Fruit fly (Drosophila melanogaster) whole organism, wandering third instar larva: ENCODE results near the gene Eip74EF.

Experiments
- Abd-B ChIP-seq: fragments of >200 bp; optimal IDR thresholded peaks from 2 replicates; lab custom pipeline; 2017; ENCODE audit warnings: missing biosample characterization, missing genetic modification characterization
- CG32264 ChIP-seq: fragments of 200-800 bp; sonication (Bioruptor generic); optimal IDR thresholded peaks from 2 replicates; lab custom pipeline; 2016; ENCODE audit warnings: missing biosample characterization, missing genetic modification characterization
- CG9705 ChIP-seq: fragments of 200-800 bp; sonication (Bioruptor generic); optimal IDR thresholded peaks from 2 replicates; lab custom pipeline; 2018; ENCODE audit warnings: missing biosample characterization, mild to moderate bottlenecking, missing genetic modification characterization
- CrebA ChIP-seq: fragments of 200-800 bp; sonication (Bioruptor generic); optimal IDR thresholded peaks from 2 replicates; lab custom pipeline; 2016; ENCODE audit warnings: missing biosample characterization, mild to moderate bottlenecking, missing genetic modification characterization, borderline replicate concordance
- Dfd ChIP-seq: fragments of >200 bp; optimal IDR thresholded peaks from 2 replicates; lab custom pipeline; 2017; ENCODE audit warnings: missing biosample characterization, missing genetic modification characterization
- Dif ChIP-seq: fragments of 200-275, 200-300 bp; sonication (Bioruptor generic); optimal IDR thresholded peaks from 2 replicates; lab custom pipeline; 2018; ENCODE audit warnings: missing biosample characterization, missing genetic modification characterization; ENCODE audit not compliant: partially characterized antibody
- GATAd ChIP-seq: sonication (Bioruptor generic); optimal IDR thresholded peaks from 2 replicates; lab custom pipeline; 2016; ENCODE audit warnings: missing biosample characterization, missing genetic modification characterization
- HLH106 ChIP-seq: fragments of 200-800 bp; optimal IDR thresholded peaks from 3 replicates; lab custom pipeline; 2019; ENCODE audit warnings: missing biosample characterization, mild to moderate bottlenecking, missing genetic modification characterization, moderate library complexity
- Hnf4 ChIP-seq: fragments of 200-800 bp; sonication (Bioruptor generic); optimal IDR thresholded peaks from 2 replicates; lab custom pipeline; 2016; ENCODE audit warnings: missing biosample characterization, mild to moderate bottlenecking, missing genetic modification characterization
- Hr78 ChIP-seq: fragments of >200 bp; optimal IDR thresholded peaks from 2 replicates; lab custom pipeline; 2017; ENCODE audit warnings: missing biosample characterization, missing genetic modification characterization
- Hr83 ChIP-seq: fragments of 200-300 bp; sonication (Bioruptor generic); optimal IDR thresholded peaks from 2 replicates; lab custom pipeline; 2016; ENCODE audit warnings: missing biosample characterization, mild to moderate bottlenecking, missing genetic modification characterization, moderate library complexity; ENCODE audit not compliant: poor library complexity, severe bottlenecking
- Jra ChIP-seq: sonication (Bioruptor generic); optimal IDR thresholded peaks from 2 replicates; lab custom pipeline; 2016; ENCODE audit warnings: missing biosample characterization, missing genetic modification characterization
- Mio ChIP-seq: sonication (Bioruptor generic); optimal IDR thresholded peaks from 2 replicates; lab custom pipeline; 2016; ENCODE audit warnings: missing biosample characterization, missing genetic modification characterization
- Myc ChIP-seq: fragments of >200 bp; optimal IDR thresholded peaks from 2 replicates; lab custom pipeline; 2017
- N ChIP-seq: fragments of >200 bp; optimal IDR thresholded peaks from 2 replicates; lab custom pipeline; 2018; ENCODE audit warnings: missing biosample characterization, missing external identifiers, missing genetic modification characterization
- OdsH ChIP-seq: fragments of 200-800 bp; sonication (Bioruptor generic); optimal IDR thresholded peaks from 2 replicates; lab custom pipeline; 2016; ENCODE audit warnings: missing biosample characterization, mild to moderate bottlenecking, missing genetic modification characterization
- Rel ChIP-seq, 2 experiments: fragments of 200-800 bp; sonication (Bioruptor generic) in 1 of 2; optimal IDR thresholded peaks; 2 replicates in 1 of 2; 3 replicates in 1 of 2; lab custom pipeline; 2016 to 2019; ENCODE audit warnings: mild to moderate bottlenecking in 2 of 2, missing biosample characterization in 2 of 2, missing genetic modification characterization in 2 of 2, moderate library complexity in 1 of 2
- Sp1 ChIP-seq: fragments of 200-800 bp; sonication (Bioruptor generic); optimal IDR thresholded peaks from 3 replicates; lab custom pipeline; 2019; ENCODE audit warnings: missing biosample characterization, mild to moderate bottlenecking, missing genetic modification characterization, moderate library complexity
- Vsx2 ChIP-seq: fragments of 200-300, 225-300 bp; sonication (Bioruptor generic); optimal IDR thresholded peaks from 2 replicates; lab custom pipeline; 2018; ENCODE audit warnings: missing biosample characterization, missing genetic modification characterization; ENCODE audit not compliant: partially characterized antibody
- br ChIP-seq: fragments of 200-800 bp; sonication (Bioruptor generic); optimal IDR thresholded peaks from 2 replicates; lab custom pipeline; 2016; ENCODE audit warnings: missing biosample characterization, missing genetic modification characterization
- brk ChIP-seq: fragments of 200-800 bp; sonication (Bioruptor generic); optimal IDR thresholded peaks from 2 replicates; lab custom pipeline; 2016; ENCODE audit warnings: missing biosample characterization, mild to moderate bottlenecking, missing genetic modification characterization
- dl ChIP-seq, 2 experiments: fragments of 175-275, 200-275 bp in 1 of 2; fragments of 200-275 bp in 1 of 2; sonication (Bioruptor generic); optimal IDR thresholded peaks; lab custom pipeline; 2018; ENCODE audit warnings: mild to moderate bottlenecking in 2 of 2, missing biosample characterization in 2 of 2, missing genetic modification characterization in 2 of 2, moderate library complexity in 2 of 2; ENCODE audit not compliant: partially characterized antibody in 2 of 2, insufficient read depth in 1 of 2
- dmrt93B ChIP-seq: fragments of 200-800 bp; sonication (Bioruptor generic); optimal IDR thresholded peaks from 2 replicates; lab custom pipeline; 2018; ENCODE audit warnings: missing biosample characterization, mild to moderate bottlenecking, missing genetic modification characterization
- dsf ChIP-seq: sonication (Bioruptor generic); optimal IDR thresholded peaks from 2 replicates; lab custom pipeline; 2016; ENCODE audit warnings: missing biosample characterization, missing genetic modification characterization, borderline replicate concordance
- ey ChIP-seq: fragments of 200-800 bp; sonication (Bioruptor generic); optimal IDR thresholded peaks from 2 replicates; lab custom pipeline; 2016; ENCODE audit warnings: missing biosample characterization, missing genetic modification characterization
- foxo ChIP-seq, 2 experiments: fragments of 200-800 bp; sonication (Bioruptor generic); optimal IDR thresholded peaks; 2 replicates in 1 of 2; 3 replicates in 1 of 2; lab custom pipeline; 2016 to 2017; ENCODE audit warnings: missing biosample characterization in 2 of 2, missing genetic modification characterization in 2 of 2
- fru ChIP-seq: fragments of 200-800 bp; sonication (Bioruptor generic); optimal IDR thresholded peaks from 3 replicates; lab custom pipeline; 2016; ENCODE audit warnings: missing biosample characterization, mild to moderate bottlenecking, missing genetic modification characterization
- h ChIP-seq: fragments of 200-800 bp; sonication (Bioruptor generic); optimal IDR thresholded peaks from 3 replicates; lab custom pipeline; 2016; ENCODE audit warnings: missing biosample characterization, mild to moderate bottlenecking, missing genetic modification characterization
- jim ChIP-seq: fragments of 175-275, 200-325 bp; sonication (Bioruptor generic); optimal IDR thresholded peaks from 2 replicates; lab custom pipeline; 2016; ENCODE audit warnings: missing biosample characterization, mild to moderate bottlenecking, missing genetic modification characterization
- lola ChIP-seq: fragments of >200 bp; optimal IDR thresholded peaks from 2 replicates; lab custom pipeline; 2017; ENCODE audit warnings: missing biosample characterization, missing genetic modification characterization
- pan ChIP-seq: fragments of >200 bp; optimal IDR thresholded peaks from 2 replicates; lab custom pipeline; 2017
- psq ChIP-seq: fragments of 200-800 bp; sonication (Bioruptor generic); optimal IDR thresholded peaks from 3 replicates; lab custom pipeline; 2017; ENCODE audit warnings: missing biosample characterization, mild to moderate bottlenecking, missing genetic modification characterization, moderate library complexity
- rgr ChIP-seq: fragments of 200-800 bp; sonication (Bioruptor generic); optimal IDR thresholded peaks from 3 replicates; lab custom pipeline; 2016; ENCODE audit warnings: missing biosample characterization, mild to moderate bottlenecking, missing genetic modification characterization
- sage ChIP-seq: fragments of 200-800 bp; sonication (Bioruptor generic); optimal IDR thresholded peaks from 2 replicates; lab custom pipeline; 2016; ENCODE audit warnings: missing biosample characterization, mild to moderate bottlenecking, missing genetic modification characterization
- sv ChIP-seq: fragments of 200-800 bp; sonication (Bioruptor generic); optimal IDR thresholded peaks from 3 replicates; lab custom pipeline; 2016; ENCODE audit warnings: missing biosample characterization, missing genetic modification characterization
- tai ChIP-seq: sonication (Bioruptor generic); optimal IDR thresholded peaks from 2 replicates; lab custom pipeline; 2016; ENCODE audit warnings: missing biosample characterization, missing genetic modification characterization
- usp ChIP-seq: fragments of >200 bp; optimal IDR thresholded peaks from 2 replicates; lab custom pipeline; 2017; ENCODE audit warnings: missing biosample characterization, missing genetic modification characterization
- woc ChIP-seq: sonication (Bioruptor generic); optimal IDR thresholded peaks from 2 replicates; lab custom pipeline; 2016; ENCODE audit warnings: missing biosample characterization, mild to moderate bottlenecking, missing genetic modification characterization

The Eip74EF gene

dm6 chr3L:17532898-17533700 is 86.0 kb downstream of the Eip74EF start:
- TF ChIP-seq h = peak; percentile 81
- TF ChIP-seq pan (lab: Kevin White, UChicago) = no peak
- TF ChIP-seq tai = peak; percentile 79
- no peak for TF ChIP-seq jim
- TF ChIP-seq CrebA (GFP tag; lab: Kevin White, UChicago) = no peak
- peak in 1 of 2 experiments; percentile 84 for TF ChIP-seq foxo (GFP tag; optimal IDR thresholded peaks at IDR 0.05; lab: Kevin White, UChicago)
- TF ChIP-seq Hnf4 = peak; percentile 56
- peak; percentile 22 for TF ChIP-seq dmrt93B (GFP tag; lab: Kevin White, UChicago)
- TF ChIP-seq Hr83 (GFP tag; lab: Kevin White, UChicago) = peak; percentile 83
- peak; percentile 41 for TF ChIP-seq sv
- peak; percentile 26 for TF ChIP-seq woc (GFP tag; lab: Kevin White, UChicago)
- TF ChIP-seq br = peak; percentile 62
- TF ChIP-seq HLH106 (tag; lab: Kevin White, UChicago) = peak; percentile 65
- peak; percentile 85 for TF ChIP-seq Dif (GFP tag; lab: Kevin White, UChicago)
- peak; percentile 26 for TF ChIP-seq Vsx2
- TF ChIP-seq Mio (GFP tag; lab: Kevin White, UChicago) = no peak
- peak; percentile 74 for TF ChIP-seq fru (GFP tag; lab: Kevin White, UChicago)
- TF ChIP-seq ey = peak; percentile 72
- TF ChIP-seq lola (GFP tag; lab: Kevin White, UChicago) = no peak
- no peak for TF ChIP-seq Rel (GFP tag; optimal IDR thresholded peaks at IDR 0.05; lab: Kevin White, UChicago)
- peak; percentile 99 for TF ChIP-seq Rel (tag; optimal IDR thresholded peaks at IDR 0.05; lab: Kevin White, UChicago)
- TF ChIP-seq brk = peak; percentile 85
- no peak for TF ChIP-seq Dfd (GFP tag; lab: Kevin White, UChicago)
- peak; percentile 19 to 45 for TF ChIP-seq dl (GFP tag; optimal IDR thresholded peaks at IDR 0.05; lab: Kevin White, UChicago; ENCODE audit: insufficient read depth in 1 of 2, partially characterized antibody in 2 of 2)
- TF ChIP-seq CG9705 (GFP tag; lab: Kevin White, UChicago) = no peak
- TF ChIP-seq rgr (GFP tag; lab: Kevin White, UChicago) = peak; percentile 76
- TF ChIP-seq GATAd (GFP tag; lab: Kevin White, UChicago) = no peak
- TF ChIP-seq OdsH (GFP tag; lab: Kevin White, UChicago) = peak; percentile 64
- peak; percentile 65 for TF ChIP-seq sage (GFP tag; lab: Kevin White, UChicago)
- peak; percentile 43 for TF ChIP-seq dsf (GFP tag; lab: Kevin White, UChicago)
- no peak for TF ChIP-seq usp (GFP tag; lab: Kevin White, UChicago)
- no peak for TF ChIP-seq CG32264 (GFP tag; lab: Kevin White, UChicago)
- peak; percentile 55 for TF ChIP-seq Jra (GFP tag; lab: Kevin White, UChicago)
- TF ChIP-seq Hr78 (GFP tag; lab: Kevin White, UChicago) = no peak
- peak; percentile 92 for TF ChIP-seq psq (GFP tag; lab: Kevin White, UChicago)
- TF ChIP-seq N (GFP tag; lab: Kevin White, UChicago) = no peak
- no peak for TF ChIP-seq Abd-B
- TF ChIP-seq Sp1 (GFP tag; lab: Kevin White, UChicago) = peak; percentile 53
- peak; percentile 27 for TF ChIP-seq Myc (lab: Kevin White, UChicago)

dm6 chr3L:17532197-17532596 is 86.9 kb downstream of the Eip74EF start:
- no peak for TF ChIP-seq br
- peak in 1 of 2 experiments; percentile 26 for TF ChIP-seq foxo (GFP tag; optimal IDR thresholded peaks at IDR 0.05; lab: Kevin White, UChicago)
- TF ChIP-seq rgr (GFP tag; lab: Kevin White, UChicago) = peak; percentile 21
- TF ChIP-seq, all 38 proteins: peak for 2
